Fruit fly (Drosophila melanogaster) S2 (cell line): ENCODE measurements around the gene CG10993.

ENCODE experiments used
- CG8478 ChIP-seq: fragments of >200 bp; optimal IDR thresholded peaks from 2 replicates; lab custom pipeline; 2018
- CTCF ChIP-seq, 2 experiments: fragments of >200 bp; optimal IDR thresholded peaks; 2 replicates each; lab custom pipeline; 2018

- TF ChIP-seq CG8478 (lab: Kevin White, UChicago) (no peak), CTCF (optimal IDR thresholded peaks at IDR 0.05; lab: Kevin White, UChicago) (no peak)
Observed at dm6 chrX:13778568-13778967, 12.3 kb downstream of the CG10993 start.
